Worm (Caenorhabditis elegans): ENCODE data around the gene cyp-35A5.

Gene cyp-35A5

DNA sequence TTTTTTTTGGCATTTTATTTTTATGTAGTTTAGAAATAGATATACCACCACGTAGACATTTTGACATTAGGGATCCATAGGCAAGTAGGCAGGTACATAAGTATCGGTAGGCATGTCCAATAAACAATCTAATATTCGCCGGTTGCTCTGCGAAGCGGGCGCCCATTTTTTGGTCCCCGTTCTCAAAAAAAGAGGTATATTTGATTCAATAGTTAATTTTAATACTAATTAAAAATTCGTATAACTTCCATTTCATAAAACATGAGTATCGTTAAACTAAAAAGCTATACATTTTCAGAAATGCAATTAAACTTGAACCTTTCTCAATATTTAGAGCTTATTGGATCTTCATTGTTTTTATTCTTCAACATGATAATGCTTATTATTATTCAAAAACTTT lies 40.8 kb downstream of the cyp-35A5 start, which contains the start of gene str-83:
Gene str-83, plus strand, starts transcription at position 301 of the 400 bp plus-strand sequence.
- TF ChIP-seq ceh-2 (tag; optimal IDR thresholded peaks at IDR 0.05), result no peak

ce11 chrV:3979053-3979452 lies 42.9 kb downstream of the cyp-35A5 start, which contains the start of gene nlp-34:
Gene nlp-34 (minus strand): TSS chrV:3979134.
- TF ChIP-seq lim-6 (tag; optimal IDR thresholded peaks at IDR 0.05) (no peak), sox-4 (tag; optimal IDR thresholded peaks at IDR 0.05) (no peak), dmd-4 (tag; optimal IDR thresholded peaks at IDR 0.05; ENCODE audit: borderline replicate concordance) (no peak), npax-4 (tag; optimal IDR thresholded peaks at IDR 0.05) (no peak), sdc-2 (tag; optimal IDR thresholded peaks at IDR 0.05) (no peak), C38D4.7 (GFP tag; optimal IDR thresholded peaks at IDR 0.05) (no peak), ceh-34 (tag; optimal IDR thresholded peaks at IDR 0.05) (no peak), ceh-9 (tag; optimal IDR thresholded peaks at IDR 0.05) (no peak), pros-1 (tag; optimal IDR thresholded peaks at IDR 0.05) (no peak), unc-55 (GFP tag; optimal IDR thresholded peaks at IDR 0.05) (no peak), ref-2 (tag; optimal IDR thresholded peaks at IDR 0.05) (no peak), ceh-24 (tag; optimal IDR thresholded peaks at IDR 0.05) (no peak), hlh-30 (tag; optimal IDR thresholded peaks at IDR 0.05; ENCODE audit: insufficient read depth) (no peak), hlh-8 (tag; optimal IDR thresholded peaks at IDR 0.05) (no peak), K02D7.2 (tag; optimal IDR thresholded peaks at IDR 0.05) (no peak), hlh-6 (tag; optimal IDR thresholded peaks at IDR 0.05) (no peak), odd-2 (tag; optimal IDR thresholded peaks at IDR 0.05) (no peak), nhr-11 (tag; optimal IDR thresholded peaks at IDR 0.05) (no peak), hlh-13 (GFP tag; optimal IDR thresholded peaks at IDR 0.05) (no peak)

DNA sequence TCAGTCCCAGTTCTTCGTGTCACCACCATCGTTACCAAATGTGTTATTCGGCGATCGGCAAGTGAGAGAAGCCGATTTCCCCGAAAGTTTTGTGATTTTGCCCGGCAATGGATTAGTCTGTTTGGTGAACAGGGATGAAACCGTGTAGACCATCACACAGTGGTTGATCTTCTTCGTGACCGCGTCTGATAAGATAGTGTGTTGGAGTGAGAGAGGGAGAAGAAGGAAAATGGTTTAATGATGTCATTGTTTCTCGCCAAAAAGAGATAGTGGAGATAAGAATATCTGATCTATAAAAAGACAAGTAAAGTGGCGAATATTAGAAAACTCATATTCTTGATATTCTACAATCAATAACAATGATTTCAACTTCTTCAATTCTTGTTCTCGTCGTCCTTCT lies 43.7 kb downstream of the cyp-35A5 start, which contains the start of gene nlp-31:
Gene nlp-31, plus strand, starts transcription at position 237 of the 400 bp plus-strand sequence.
- TF ChIP-seq che-1 (tag; optimal IDR thresholded peaks at IDR 0.05) (no peak), elt-2 (tag; optimal IDR thresholded peaks at IDR 0.05) (peak; percentile 61), ref-2 (tag; optimal IDR thresholded peaks at IDR 0.05) (peak; percentile 3), nhr-232 (tag; optimal IDR thresholded peaks at IDR 0.05) (no peak), hlh-13 (GFP tag; optimal IDR thresholded peaks at IDR 0.05) (no peak), ceh-24 (tag; optimal IDR thresholded peaks at IDR 0.05) (no peak), hlh-15 (tag; optimal IDR thresholded peaks at IDR 0.05) (no peak), pha-4 (tag; optimal IDR thresholded peaks at IDR 0.05) (no peak), npax-4 (tag; optimal IDR thresholded peaks at IDR 0.05) (no peak), ceh-6 (GFP tag; optimal IDR thresholded peaks at IDR 0.05) (no peak)

DNA sequence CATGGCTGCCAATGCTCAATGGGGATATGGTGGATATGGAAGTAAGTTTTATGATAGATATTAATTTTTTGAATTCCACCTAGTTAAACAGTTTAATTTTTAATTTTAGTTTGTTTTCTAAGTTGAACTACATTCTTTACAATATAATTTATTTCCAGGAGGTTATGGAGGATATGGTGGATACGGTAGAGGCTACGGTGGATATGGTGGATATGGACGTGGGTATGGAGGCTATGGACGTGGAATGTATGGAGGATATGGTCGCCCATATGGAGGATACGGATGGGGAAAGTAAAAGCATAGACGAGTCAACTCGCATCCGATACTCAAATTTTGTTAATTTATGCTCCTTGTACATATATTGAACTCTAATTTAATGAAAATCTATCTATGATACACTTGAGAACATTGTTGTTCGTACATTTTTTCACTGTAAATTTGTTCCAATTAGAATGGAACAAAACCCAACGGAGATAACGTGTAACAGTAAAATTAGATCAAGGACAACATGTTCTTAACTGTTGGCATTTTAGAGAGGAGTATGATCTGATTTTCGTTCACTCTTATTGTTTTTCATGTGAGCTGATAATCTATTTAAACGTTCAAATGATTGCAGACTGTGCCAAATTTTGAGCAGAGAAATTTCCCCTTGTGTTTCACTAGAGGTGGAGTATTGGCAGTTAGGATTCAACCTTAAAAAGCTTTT lies 44.3 kb downstream of the cyp-35A5 start:
- TF ChIP-seq pros-1 (tag; optimal IDR thresholded peaks at IDR 0.05) (no peak), ceh-22 (tag; optimal IDR thresholded peaks at IDR 0.05) (no peak), syd-9 (tag; optimal IDR thresholded peaks at IDR 0.05) (no peak), ceh-45 (GFP tag; IDR thresholded peaks at IDR 0.05) (no peak)

DNA sequence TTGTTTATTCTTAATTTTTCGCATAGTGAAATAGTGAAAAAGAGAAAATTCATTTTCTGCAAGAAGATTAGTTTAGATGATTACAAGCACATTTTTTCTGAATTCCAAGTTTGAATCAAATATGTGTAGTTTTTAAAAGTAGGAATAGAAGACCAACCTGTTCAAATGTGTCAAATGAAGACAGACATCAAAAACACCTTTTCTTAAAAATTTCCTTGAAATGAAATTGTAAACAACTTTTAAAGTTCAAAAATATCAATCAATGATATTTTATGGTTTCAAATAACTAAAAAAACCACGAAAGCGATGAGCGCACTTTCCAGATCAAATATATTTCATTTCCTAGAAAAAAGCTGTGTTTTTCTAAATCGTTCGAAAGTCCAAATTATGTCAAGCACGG lies 45.6 kb downstream of the cyp-35A5 start, which contains the start of gene nlp-30:
Gene nlp-30, plus strand, starts transcription at position 301 of the 400 bp plus-strand sequence.
- no peak for TF ChIP-seq ceh-30 (tag; optimal IDR thresholded peaks at IDR 0.05)
- TF ChIP-seq hlh-13 (GFP tag; optimal IDR thresholded peaks at IDR 0.05), result no peak
- TF ChIP-seq elt-2 (tag; optimal IDR thresholded peaks at IDR 0.05), result no peak
- TF ChIP-seq pax-1 (tag; optimal IDR thresholded peaks at IDR 0.05), result no peak
- TF ChIP-seq unc-3 (GFP tag; conservative IDR thresholded peaks at IDR 0.05), result no peak
- TF ChIP-seq unc-3 (tag; optimal IDR thresholded peaks at IDR 0.05), result no peak
- no peak for TF ChIP-seq rnt-1 (tag; optimal IDR thresholded peaks at IDR 0.05)
- TF ChIP-seq ceh-2 (tag; optimal IDR thresholded peaks at IDR 0.05), result no peak
- TF ChIP-seq nfya-1 (tag; optimal IDR thresholded peaks at IDR 0.05), result no peak
- TF ChIP-seq dmd-4 (tag; optimal IDR thresholded peaks at IDR 0.05; ENCODE audit: borderline replicate concordance), result no peak
- TF ChIP-seq ceh-31 (tag; optimal IDR thresholded peaks at IDR 0.05), result no peak
- no peak for TF ChIP-seq ama-1 (optimal IDR thresholded peaks at IDR 0.05)
- TF ChIP-seq ceh-45 (GFP tag; IDR thresholded peaks at IDR 0.05), result no peak
- TF ChIP-seq fkh-6 (tag; optimal IDR thresholded peaks at IDR 0.05), result no peak

Data from whole organism, late embryonic.